Fruit fly (Drosophila melanogaster) whole organism: ENCODE data around the gene puc.

Source experiments
- CG8478 ChIP-seq: fragments of >200 bp; optimal IDR thresholded peaks from 2 replicates; lab custom pipeline; 2018; ENCODE audit warnings: inconsistent platforms
- Dll ChIP-seq: fragments of >200 bp; optimal IDR thresholded peaks from 2 replicates; lab custom pipeline; 2017
- EcR ChIP-seq, 2 experiments: fragments of >200 bp; optimal IDR thresholded peaks; 2 replicates each; lab custom pipeline; 2017; ENCODE audit warnings: missing biosample characterization in 2 of 2, missing genetic modification characterization in 2 of 2, missing genetic modification reagents in 2 of 2
- pan ChIP-seq: fragments of >200 bp; optimal IDR thresholded peaks from 2 replicates; lab custom pipeline; 2017
- psq ChIP-seq: fragments of >200 bp; optimal IDR thresholded peaks from 2 replicates; lab custom pipeline; 2017
- usp ChIP-seq: fragments of >200 bp; optimal IDR thresholded peaks from 2 replicates; lab custom pipeline; 2017; ENCODE audit warnings: missing biosample characterization, missing genetic modification characterization, mixed read lengths

dm6 chr3R:8109782-8110181 is 4.7 kb downstream of the puc start:
- no peak for TF ChIP-seq psq (lab: Kevin White, UChicago)
- no peak for TF ChIP-seq CG8478
- TF ChIP-seq EcR (GFP tag; optimal IDR thresholded peaks at IDR 0.05; lab: Kevin White, UChicago) = no peak
- no peak for TF ChIP-seq pan
- no peak for TF ChIP-seq Dll (lab: Kevin White, UChicago)
- no peak for TF ChIP-seq usp (GFP tag; lab: Kevin White, UChicago)
